Worm (Caenorhabditis elegans) whole organism, early embryonic: ENCODE measurements around the gene icln-1.

Source experiments
- ama-1 ChIP-seq: fragments of 150-350 bp; optimal IDR thresholded peaks from 2 replicates; lab custom pipeline; 2014
- ceh-13 ChIP-seq: fragments of 200-800 bp; sonication (Bioruptor generic); optimal IDR thresholded peaks from 2 replicates; lab custom pipeline; 2018; ENCODE audit warnings: mild to moderate bottlenecking, missing genetic modification characterization, missing compliant biosample characterization
- ets-7 ChIP-seq: sonication (generic microtip); optimal IDR thresholded peaks from 2 replicates; lab custom pipeline; 2016; ENCODE audit warnings: missing genotype, missing genetic modification characterization, missing compliant biosample characterization
- flt-1 ChIP-seq: fragments of 200-800 bp; sonication (Bioruptor generic); IDR thresholded peaks from 2 replicates; pipeline ENCODE4 v1.3.6; 2022; ENCODE audit warnings: missing genetic modification characterization, missing compliant biosample characterization
- pes-1 ChIP-seq: fragments of 200-800 bp; sonication (Bioruptor generic); IDR thresholded peaks from 2 replicates; pipeline ENCODE4 v1.3.6; 2022; ENCODE audit warnings: missing genetic modification reagents, missing genetic modification characterization, missing compliant biosample characterization

DNA sequence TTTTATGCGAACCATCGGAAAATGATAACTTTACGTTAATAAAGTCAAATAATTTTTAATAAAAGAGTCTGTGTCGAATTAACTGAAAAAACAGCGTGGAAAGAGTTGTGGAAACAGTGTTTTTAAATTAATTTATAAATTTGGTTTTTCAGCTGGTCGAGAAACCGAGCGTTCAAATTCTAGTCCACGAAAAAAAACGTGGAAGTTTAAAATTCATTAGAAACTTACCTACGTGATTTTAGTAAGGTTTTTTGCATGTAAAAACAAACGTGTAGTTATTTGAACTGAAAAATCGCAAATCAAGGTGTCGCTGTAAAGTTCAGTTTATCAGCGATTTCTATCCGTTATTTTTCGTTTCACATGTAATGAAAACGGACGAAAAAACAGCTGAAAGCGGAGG is 17.0 kb downstream of the icln-1 start, which contains the start of gene mans-4:
- TF ChIP-seq pes-1 (GFP tag; lab: Robert Waterston, UW) (no peak), ama-1 (lab: Kevin White, UChicago) (no peak), flt-1 (GFP tag; lab: Robert Waterston, UW) (no peak), ceh-13 (GFP tag; lab: Kevin White, UChicago) (no peak), ets-7 (no peak)
